Fruit fly (Drosophila melanogaster) Kc167 (cell line): ENCODE measurements around the gene Sec20.

ENCODE experiments used
- Sin3A ChIP-seq: fragments of >200 bp; optimal IDR thresholded peaks from 2 replicates; lab custom pipeline; 2018; ENCODE audit warnings: missing external identifiers
- h ChIP-seq: fragments of >200 bp; optimal IDR thresholded peaks from 3 replicates; lab custom pipeline; 2018; ENCODE audit warnings: missing external identifiers
- insv ChIP-seq: fragments of >200 bp; optimal IDR thresholded peaks from 3 replicates; lab custom pipeline; 2018; ENCODE audit warnings: missing external identifiers

DNA sequence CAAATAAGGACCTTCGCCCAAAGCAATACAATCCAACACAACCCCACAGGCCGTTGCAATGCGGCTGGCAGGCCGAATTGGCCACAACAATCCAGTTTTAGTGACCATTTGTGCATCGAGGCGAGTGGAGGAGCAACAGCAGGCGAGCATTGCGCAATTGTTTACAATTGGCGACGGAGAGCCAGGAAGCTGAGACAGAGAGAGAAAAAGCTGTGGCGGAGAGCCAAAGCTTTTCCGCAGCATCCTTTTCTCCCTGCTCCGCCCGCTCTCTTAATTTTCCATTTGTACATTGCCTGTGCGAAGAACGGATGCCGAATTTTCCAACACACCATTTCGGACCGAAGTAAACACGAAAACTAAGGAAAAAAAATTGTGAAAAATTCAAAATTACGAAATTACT lies 42.9 kb downstream of the Sec20 start, which contains the start of gene kat-60L1:
- TF ChIP-seq h, result no peak
- no peak for TF ChIP-seq insv (lab: Kevin White, UChicago)
- no peak for TF ChIP-seq Sin3A (lab: Kevin White, UChicago)
